Worm (Caenorhabditis elegans) whole organism, early embryonic: Measurements from ENCODE around the gene F19C6.4.

Experiments used
- B0310.2 ChIP-seq: sonication (generic microtip); optimal IDR thresholded peaks from 2 replicates; lab custom pipeline; 2016; ENCODE audit warnings: mild to moderate bottlenecking, missing genetic modification characterization, missing compliant biosample characterization
- F13C5.2 ChIP-seq: sonication (generic microtip); optimal IDR thresholded peaks from 2 replicates; lab custom pipeline; 2017; ENCODE audit warnings: mild to moderate bottlenecking, missing genetic modification characterization, inconsistent platforms, missing compliant biosample characterization
- aly-1 ChIP-seq: sonication (generic microtip); optimal IDR thresholded peaks from 2 replicates; lab custom pipeline; 2016; ENCODE audit warnings: missing genetic modification characterization, missing compliant biosample characterization
- ama-1 ChIP-seq: fragments of 150-350 bp; optimal IDR thresholded peaks from 2 replicates; lab custom pipeline; 2014
- ceh-13 ChIP-seq: fragments of 200-800 bp; sonication (Bioruptor generic); optimal IDR thresholded peaks from 2 replicates; lab custom pipeline; 2018; ENCODE audit warnings: mild to moderate bottlenecking, missing genetic modification characterization, missing compliant biosample characterization
- ceh-36 ChIP-seq: sonication (generic microtip); optimal IDR thresholded peaks from 2 replicates; lab custom pipeline; 2016; ENCODE audit warnings: missing genetic modification characterization, inconsistent platforms, missing compliant biosample characterization
- flt-1 ChIP-seq: fragments of 200-800 bp; sonication (Bioruptor generic); IDR thresholded peaks from 2 replicates; pipeline ENCODE4 v1.3.6; 2022; ENCODE audit warnings: missing genetic modification characterization, missing compliant biosample characterization
- hmbx-1 ChIP-seq: sonication (generic microtip); optimal IDR thresholded peaks from 2 replicates; lab custom pipeline; 2016; ENCODE audit warnings: mild to moderate bottlenecking, missing genetic modification characterization, missing compliant biosample characterization
- hnd-1 ChIP-seq: sonication (generic microtip); optimal IDR thresholded peaks from 2 replicates; lab custom pipeline; 2016; ENCODE audit warnings: missing genetic modification characterization, missing compliant biosample characterization
- pes-1 ChIP-seq: fragments of 200-800 bp; sonication (Bioruptor generic); IDR thresholded peaks from 2 replicates; pipeline ENCODE4 v1.3.6; 2022; ENCODE audit warnings: missing genetic modification reagents, missing genetic modification characterization, missing compliant biosample characterization
- scrt-1 ChIP-seq: fragments of 200-800 bp; sonication (Bioruptor generic); IDR thresholded peaks from 2 replicates; pipeline ENCODE4 v1.3.6; 2022; ENCODE audit warnings: missing genetic modification characterization, missing compliant biosample characterization
- sea-1 ChIP-seq: fragments of 200-800 bp; sonication (Bioruptor generic); conservative IDR thresholded peaks from 2 replicates; pipeline ENCODE4 v1.3.6; 2022; ENCODE audit warnings: missing genetic modification characterization, missing compliant biosample characterization
- tra-4 ChIP-seq: sonication (generic microtip); optimal IDR thresholded peaks from 2 replicates; lab custom pipeline; 2017; ENCODE audit warnings: missing genetic modification characterization, missing compliant biosample characterization

ce11 chrX:10060475-10061011 is 42.7 kb upstream of the F19C6.4 start, which contains the start of gene ZC373.3:
- TF ChIP-seq aly-1 (tag; lab: Kevin White, UChicago) (no peak), ceh-36 (no peak), hmbx-1 (no peak), pes-1 (GFP tag; lab: Robert Waterston, UW) (no peak), F13C5.2 (tag; lab: Kevin White, UChicago) (no peak), scrt-1 (GFP tag; lab: Robert Waterston, UW) (no peak), ama-1 (no peak), ceh-13 (GFP tag; lab: Kevin White, UChicago) (no peak), sea-1 (GFP tag; lab: Robert Waterston, UW) (no peak), hnd-1 (tag; lab: Kevin White, UChicago) (no peak), B0310.2 (no peak), tra-4 (tag; lab: Kevin White, UChicago) (no peak), flt-1 (no peak)
